Worm (Caenorhabditis elegans): ENCODE results near the gene pha-4.

The pha-4 gene

ce11 chrV:20728763-20729350 is 24.0 kb upstream of the pha-4 start, which contains the start of gene ipla-3 (continued):
- TF ChIP-seq nhr-10 (tag; optimal IDR thresholded peaks at IDR 0.05): no peak
- TF ChIP-seq zag-1 (tag; optimal IDR thresholded peaks at IDR 0.05): peak; percentile 35
- no peak for TF ChIP-seq nhr-12 (tag; optimal IDR thresholded peaks at IDR 0.05)
- peak; percentile 77 for TF ChIP-seq F13H6.1 (tag; optimal IDR thresholded peaks at IDR 0.05)
- TF ChIP-seq lin-11 (tag; optimal IDR thresholded peaks at IDR 0.05): no peak
- TF ChIP-seq nhr-77 (tag; optimal IDR thresholded peaks at IDR 0.05): no peak

ce11 chrV:20731787-20732186 is 21.1 kb upstream of the pha-4 start, which contains the start of gene srxa-1:
TSS of gene srxa-1 (plus strand) at chrV:20732087.
- no peak for TF ChIP-seq ZK546.5 (tag; optimal IDR thresholded peaks at IDR 0.05)
- no peak for TF ChIP-seq lin-13 (GFP tag; optimal IDR thresholded peaks at IDR 0.05)
- TF ChIP-seq unc-39 (tag; optimal IDR thresholded peaks at IDR 0.05): no peak
- no peak for TF ChIP-seq fos-1 (tag; optimal IDR thresholded peaks at IDR 0.05)
- TF ChIP-seq nhr-23 (tag; optimal IDR thresholded peaks at IDR 0.05): no peak
- TF ChIP-seq nhr-21 (tag; optimal IDR thresholded peaks at IDR 0.05): no peak
- TF ChIP-seq gmeb-1 (tag; optimal IDR thresholded peaks at IDR 0.05): no peak
- no peak for TF ChIP-seq Y55F3AM.14 (GFP tag; optimal IDR thresholded peaks at IDR 0.05)
- TF ChIP-seq sma-9 (GFP tag; optimal IDR thresholded peaks at IDR 0.05): no peak
- TF ChIP-seq sma-9 (tag; optimal IDR thresholded peaks at IDR 0.05): no peak
- TF ChIP-seq crh-2 (tag; optimal IDR thresholded peaks at IDR 0.05): no peak
- no peak for TF ChIP-seq nhr-237 (tag; optimal IDR thresholded peaks at IDR 0.05)
- no peak for TF ChIP-seq ztf-1 (GFP tag; conservative IDR thresholded peaks at IDR 0.05)

ce11 chrV:20734658-20735057 is 18.2 kb upstream of the pha-4 start, which contains the start of gene srxa-6:
TSS of gene srxa-6 (plus strand) at chrV:20734958.
- TF ChIP-seq aly-2 (tag; optimal IDR thresholded peaks at IDR 0.05) (no peak), ztf-4 (tag; optimal IDR thresholded peaks at IDR 0.05) (no peak), unc-39 (tag; optimal IDR thresholded peaks at IDR 0.05) (no peak), elt-3 (tag; optimal IDR thresholded peaks at IDR 0.05) (no peak)

- no peak for TF ChIP-seq elt-3 (tag; optimal IDR thresholded peaks at IDR 0.05)
- no peak for TF ChIP-seq sem-4 (tag; optimal IDR thresholded peaks at IDR 0.05)
- peak; percentile 25 for TF ChIP-seq F13H6.1 (tag; optimal IDR thresholded peaks at IDR 0.05)
- peak; percentile 13 for TF ChIP-seq C34F6.9 (tag; optimal IDR thresholded peaks at IDR 0.05)
- no peak for TF ChIP-seq lsy-2 (tag; optimal IDR thresholded peaks at IDR 0.05)
- no peak for TF ChIP-seq mab-5 (tag; optimal IDR thresholded peaks at IDR 0.05)
These were observed 13.5 kb upstream of the pha-4 start for ce11 chrV:20739387-20739786.

ce11 chrV:20744290-20744837 is 8.5 kb upstream of the pha-4 start, which contains the start of gene dnj-25:
TSS of gene dnj-25 (minus strand) at chrV:20744346.
- TF ChIP-seq nhr-23 (tag; optimal IDR thresholded peaks at IDR 0.05) (no peak), ceh-16 (tag; optimal IDR thresholded peaks at IDR 0.05) (no peak), nhr-6 (tag; optimal IDR thresholded peaks at IDR 0.05) (no peak), Y55F3AM.14 (GFP tag; optimal IDR thresholded peaks at IDR 0.05) (no peak), unc-62 (GFP tag; optimal IDR thresholded peaks at IDR 0.05) (no peak), ceh-82 (tag; optimal IDR thresholded peaks at IDR 0.05) (no peak), aly-2 (tag; optimal IDR thresholded peaks at IDR 0.05) (no peak), ZK546.5 (tag; optimal IDR thresholded peaks at IDR 0.05) (no peak), fos-1 (tag; optimal IDR thresholded peaks at IDR 0.05) (no peak), lin-11 (tag; optimal IDR thresholded peaks at IDR 0.05) (no peak), sma-9 (GFP tag; optimal IDR thresholded peaks at IDR 0.05) (no peak), sma-9 (tag; optimal IDR thresholded peaks at IDR 0.05) (no peak), elt-3 (tag; optimal IDR thresholded peaks at IDR 0.05) (no peak), nhr-77 (tag; optimal IDR thresholded peaks at IDR 0.05) (no peak), lsy-2 (tag; optimal IDR thresholded peaks at IDR 0.05) (peak in 1 of 2 experiments; percentile 47), ztf-1 (GFP tag; conservative IDR thresholded peaks at IDR 0.05) (no peak), sma-3 (GFP tag; optimal IDR thresholded peaks at IDR 0.05) (no peak), nhr-12 (tag; optimal IDR thresholded peaks at IDR 0.05) (no peak), lin-13 (GFP tag; optimal IDR thresholded peaks at IDR 0.05) (peak; percentile 30), skn-1 (tag; optimal IDR thresholded peaks at IDR 0.05) (no peak), ama-1 (optimal IDR thresholded peaks at IDR 0.05) (no peak), zag-1 (tag; optimal IDR thresholded peaks at IDR 0.05) (no peak), nhr-237 (tag; optimal IDR thresholded peaks at IDR 0.05) (no peak), nhr-129 (tag; optimal IDR thresholded peaks at IDR 0.05) (peak; percentile 10), R02D3.7 (tag; optimal IDR thresholded peaks at IDR 0.05) (no peak), blmp-1 (tag; optimal IDR thresholded peaks at IDR 0.05; ENCODE audit: insufficient read depth) (no peak), mbf-1 (tag; optimal IDR thresholded peaks at IDR 0.05) (no peak), unc-55 (GFP tag; optimal IDR thresholded peaks at IDR 0.05) (peak; percentile 54), nhr-11 (tag; optimal IDR thresholded peaks at IDR 0.05) (no peak), gmeb-1 (tag; optimal IDR thresholded peaks at IDR 0.05) (no peak), dmd-4 (tag; optimal IDR thresholded peaks at IDR 0.05) (no peak), sem-4 (tag; optimal IDR thresholded peaks at IDR 0.05) (no peak), C34F6.9 (tag; optimal IDR thresholded peaks at IDR 0.05) (peak; percentile 46), nhr-21 (tag; optimal IDR thresholded peaks at IDR 0.05) (no peak)

All from whole organism, L2 larva.